Worm (Caenorhabditis elegans) whole organism, L4/young adult: ENCODE measurements around the gene nhr-171.

Experiments used
- dao-5 ChIP-seq: sonication (generic microtip); optimal IDR thresholded peaks from 2 replicates; lab custom pipeline; 2016; ENCODE audit warnings: missing genotype, missing genetic modification characterization, moderate library complexity, missing compliant biosample characterization
- him-1 ChIP-seq: sonication (generic microtip); optimal IDR thresholded peaks from 2 replicates; lab custom pipeline; 2016; ENCODE audit warnings: missing genotype, missing genetic modification reagents, missing genetic modification characterization, missing compliant biosample characterization

DNA sequence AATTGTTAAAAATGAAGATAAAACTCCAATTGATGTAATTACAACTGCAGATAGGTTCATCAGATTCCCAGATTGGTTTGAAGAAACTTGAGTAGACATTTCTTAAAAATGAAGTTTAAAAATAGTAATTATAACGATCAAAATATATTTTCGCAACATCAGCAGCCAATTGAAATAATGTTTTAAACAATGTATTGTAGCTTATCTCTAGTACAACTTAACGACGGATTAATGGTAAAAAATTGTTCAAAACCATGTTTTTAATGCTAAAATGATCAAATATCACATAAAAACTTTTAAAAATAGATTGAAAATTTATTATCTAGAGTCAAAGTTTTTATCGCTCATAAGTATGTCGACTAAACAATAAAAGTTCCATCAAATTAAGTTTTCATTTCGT lies 16.4 kb upstream of the nhr-171 start, which contains the start of gene srbc-11:
- TF ChIP-seq him-1 (tag; lab: Kevin White, UChicago) (no peak), dao-5 (no peak)
